Worm (Caenorhabditis elegans): ENCODE data around the gene mfsd-13.2.

Gene mfsd-13.2

DNA sequence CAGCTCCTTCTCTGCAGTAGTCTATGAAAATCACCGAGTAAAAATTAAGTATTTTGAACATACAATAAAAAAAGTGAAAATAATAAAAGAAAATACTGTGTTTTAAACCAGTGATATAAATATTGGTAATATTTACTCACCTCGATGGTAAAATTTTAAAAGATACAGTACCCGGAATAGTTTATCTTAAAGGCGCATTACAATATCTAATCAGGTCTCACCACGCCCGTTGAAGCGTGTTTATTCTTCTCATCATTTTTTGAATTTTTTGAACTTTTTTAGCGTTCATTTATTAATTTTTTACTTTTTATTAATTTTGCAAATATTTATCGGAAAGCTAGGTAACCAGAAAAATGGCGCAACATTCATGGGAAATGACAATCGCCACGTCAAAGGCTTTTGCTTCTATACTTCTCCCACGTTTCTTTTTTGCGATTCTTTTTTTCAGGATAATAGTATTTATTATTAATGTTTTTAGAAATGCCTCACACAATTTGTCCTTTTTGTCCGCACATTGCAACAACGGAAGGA lies 43.8 kb downstream of the mfsd-13.2 start, which contains the start of gene F10E7.2 (continued):
- TF ChIP-seq ekl-4 (GFP tag; IDR thresholded peaks at IDR 0.05), result no peak
- TF ChIP-seq K12H6.12 (tag; optimal IDR thresholded peaks at IDR 0.05), result no peak
- no peak for TF ChIP-seq fkh-3 (tag; optimal IDR thresholded peaks at IDR 0.05)

DNA sequence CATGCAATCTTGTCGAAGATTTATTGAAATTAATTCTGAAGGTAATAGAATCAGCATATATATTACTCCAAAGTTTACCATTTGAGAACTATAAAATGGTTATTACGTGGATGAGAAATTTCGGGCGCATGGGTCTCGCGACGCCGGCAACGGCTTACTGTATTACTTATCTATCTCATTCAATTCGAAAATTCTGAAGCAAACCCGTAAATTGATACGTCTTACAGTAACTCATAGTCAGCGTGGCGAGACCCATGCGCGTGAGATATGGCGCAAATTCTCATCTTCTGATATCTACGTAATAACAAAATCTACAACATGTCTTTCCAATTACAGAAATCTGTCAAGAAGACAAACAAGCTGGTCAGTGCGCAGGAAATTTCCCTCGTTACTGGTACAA lies 46.1 kb downstream of the mfsd-13.2 start:
- TF ChIP-seq zfh-2 (GFP tag; conservative IDR thresholded peaks at IDR 0.05), result no peak
- TF ChIP-seq B0035.1 (tag; optimal IDR thresholded peaks at IDR 0.05), result no peak
- TF ChIP-seq snpc-4 (GFP tag; optimal IDR thresholded peaks at IDR 0.05), result no peak
- no peak for TF ChIP-seq snpc-4 (tag; optimal IDR thresholded peaks at IDR 0.05)
- TF ChIP-seq hlh-12 (tag; optimal IDR thresholded peaks at IDR 0.05), result no peak
- no peak for TF ChIP-seq C06A6.2 (GFP tag; conservative IDR thresholded peaks at IDR 0.05)
- no peak for TF ChIP-seq mxl-1 (tag; optimal IDR thresholded peaks at IDR 0.05)

DNA sequence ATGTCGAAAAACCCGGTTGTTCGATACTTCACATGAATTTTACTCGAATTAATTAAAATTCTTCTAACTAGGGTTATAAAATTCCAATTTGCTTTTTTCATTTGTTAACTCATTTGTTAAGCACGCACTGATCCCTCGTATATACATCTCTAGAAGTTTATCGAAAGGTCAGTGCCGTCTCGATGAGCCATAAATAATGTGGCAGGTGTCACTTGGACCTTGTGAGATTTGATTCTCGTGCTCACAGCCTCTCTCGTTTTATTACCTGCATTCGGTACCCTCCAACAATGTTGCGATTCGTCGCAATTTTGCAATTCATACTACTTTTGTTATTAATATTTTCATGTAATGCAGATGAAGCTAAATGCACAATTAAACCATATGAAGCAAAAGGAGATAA lies 49.3 kb downstream of the mfsd-13.2 start, which contains the start of gene spon-1:
Gene spon-1 (plus strand): TSS at position 208 of the 400 bp plus-strand sequence.
- TF ChIP-seq F23B12.7 (tag; optimal IDR thresholded peaks at IDR 0.05; ENCODE audit: insufficient read depth) (no peak), zfh-2 (GFP tag; conservative IDR thresholded peaks at IDR 0.05) (no peak), F55B11.4 (tag; optimal IDR thresholded peaks at IDR 0.05; ENCODE audit: borderline replicate concordance, insufficient read depth) (no peak), sea-2 (GFP tag; IDR thresholded peaks at IDR 0.05) (no peak), lin-54 (GFP tag; optimal IDR thresholded peaks at IDR 0.05) (no peak), B0019.2 (GFP tag; conservative IDR thresholded peaks at IDR 0.05) (no peak)

DNA sequence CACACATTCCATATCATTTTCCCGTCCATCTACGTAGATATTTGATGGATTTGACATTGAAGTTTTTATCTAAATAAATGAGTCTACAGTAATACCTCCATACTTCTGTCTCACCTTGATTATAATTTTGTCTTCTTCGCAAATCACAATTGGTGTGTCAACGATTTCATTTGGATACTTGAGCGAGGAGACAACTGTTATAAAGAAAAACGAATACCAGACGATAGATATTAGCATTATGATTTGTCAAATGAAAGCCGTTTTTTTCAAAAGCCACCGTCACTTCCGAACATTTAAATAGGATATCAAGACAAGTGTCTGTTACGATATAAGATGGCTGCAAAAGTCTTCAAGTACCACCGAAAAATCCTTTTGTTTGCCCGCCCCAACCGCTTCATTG lies 50.0 kb downstream of the mfsd-13.2 start, which contains the start of gene cutl-5:
Gene cutl-5 (minus strand): TSS at position 269 of the 400 bp plus-strand sequence.
- TF ChIP-seq snpc-3.4 (tag; optimal IDR thresholded peaks at IDR 0.05) (no peak), him-1 (tag; optimal IDR thresholded peaks at IDR 0.05) (no peak), F23B12.7 (tag; optimal IDR thresholded peaks at IDR 0.05; ENCODE audit: insufficient read depth) (no peak), nhr-120 (GFP tag; IDR thresholded peaks at IDR 0.05) (no peak), athp-1 (tag; optimal IDR thresholded peaks at IDR 0.05) (no peak), Y79H2A.3 (GFP tag; conservative IDR thresholded peaks at IDR 0.05) (no peak), rcor-1 (GFP tag; IDR thresholded peaks at IDR 0.05) (no peak), snpc-1.3 (tag; optimal IDR thresholded peaks at IDR 0.05; ENCODE audit: insufficient read depth) (no peak)

DNA sequence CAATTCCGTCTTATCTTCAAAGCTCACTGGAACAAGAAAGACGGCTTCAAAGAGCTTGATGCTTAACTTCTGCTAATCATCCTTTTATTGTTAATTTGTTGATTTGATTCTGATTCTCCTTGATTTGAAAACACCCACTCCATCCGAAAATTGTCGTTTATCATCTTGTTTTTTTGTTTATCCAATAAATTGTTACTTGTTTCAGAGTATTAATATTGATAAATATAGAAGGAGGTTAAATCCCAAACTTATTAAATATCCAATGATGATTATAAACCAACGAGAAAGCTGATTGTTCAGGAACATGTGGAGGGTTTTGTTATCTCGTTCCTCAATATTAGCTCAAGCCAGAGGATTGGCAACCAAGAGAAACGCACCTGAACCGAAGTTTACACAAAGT lies 52.9 kb downstream of the mfsd-13.2 start, which contains the start of gene F10E7.6:
Gene F10E7.6 (plus strand): TSS at position 301 of the 400 bp plus-strand sequence.
- TF ChIP-seq lin-40 (tag; optimal IDR thresholded peaks at IDR 0.05), result no peak
- no peak for TF ChIP-seq die-1 (tag; optimal IDR thresholded peaks at IDR 0.05)
- TF ChIP-seq zfh-2 (GFP tag; conservative IDR thresholded peaks at IDR 0.05), result no peak
- no peak for TF ChIP-seq F57A8.1 (GFP tag; optimal IDR thresholded peaks at IDR 0.05)
- no peak for TF ChIP-seq F10E7.11 (tag; optimal IDR thresholded peaks at IDR 0.05)
- TF ChIP-seq ztf-3 (GFP tag; optimal IDR thresholded peaks at IDR 0.05), result no peak
- TF ChIP-seq ccch-3 (GFP tag; optimal IDR thresholded peaks at IDR 0.05), result no peak
- TF ChIP-seq lsl-1 (GFP tag; optimal IDR thresholded peaks at IDR 0.05), result no peak
- no peak for TF ChIP-seq rpc-1 (optimal IDR thresholded peaks at IDR 0.05)
- TF ChIP-seq rpc-1 (tag; optimal IDR thresholded peaks at IDR 0.05), result no peak
- no peak for TF ChIP-seq F22D6.2 (tag; optimal IDR thresholded peaks at IDR 0.05)
- TF ChIP-seq nhr-80 (tag; optimal IDR thresholded peaks at IDR 0.05), result no peak
- TF ChIP-seq nhr-27 (tag; optimal IDR thresholded peaks at IDR 0.05), result no peak
- no peak for TF ChIP-seq ceh-27 (GFP tag; optimal IDR thresholded peaks at IDR 0.05)
